Worm (Caenorhabditis elegans) whole organism, L2 larva: ENCODE measurements around the gene rap-1.

Experiments
- C34F6.9 ChIP-seq: fragments of 150-350 bp; optimal IDR thresholded peaks from 2 replicates; lab custom pipeline; 2014; ENCODE audit warnings: missing biosample characterization, missing genetic modification characterization
- F13H6.1 ChIP-seq: sonication (generic microtip); optimal IDR thresholded peaks from 2 replicates; lab custom pipeline; 2016; ENCODE audit warnings: missing genetic modification characterization, missing compliant biosample characterization
- Y55F3AM.14 ChIP-seq: fragments of 200-800 bp; sonication (Bioruptor generic); optimal IDR thresholded peaks from 2 replicates; lab custom pipeline; 2018; ENCODE audit warnings: mild to moderate bottlenecking, missing genetic modification characterization, missing compliant biosample characterization
- ZK546.5 ChIP-seq: sonication (generic microtip); optimal IDR thresholded peaks from 2 replicates; lab custom pipeline; 2017; ENCODE audit warnings: missing biosample characterization, missing genetic modification characterization
- alr-1 ChIP-seq: fragments of 150-350 bp; optimal IDR thresholded peaks from 2 replicates; lab custom pipeline; 2014; ENCODE audit warnings: missing biosample characterization, missing genetic modification characterization
- aly-2 ChIP-seq: fragments of 150-350 bp; optimal IDR thresholded peaks from 2 replicates; lab custom pipeline; 2014; ENCODE audit warnings: missing biosample characterization, missing genetic modification characterization
- ama-1 ChIP-seq: fragments of 150-350 bp; optimal IDR thresholded peaks from 2 replicates; lab custom pipeline; 2018; ENCODE audit warnings: inconsistent platforms
- ceh-16 ChIP-seq: fragments of 150-350 bp; optimal IDR thresholded peaks from 2 replicates; lab custom pipeline; 2014; ENCODE audit warnings: missing biosample characterization, missing genetic modification characterization
- ceh-82 ChIP-seq: fragments of 150-350 bp; optimal IDR thresholded peaks from 2 replicates; lab custom pipeline; 2014; ENCODE audit warnings: missing biosample characterization, missing genetic modification characterization
- crh-2 ChIP-seq: sonication (generic microtip); optimal IDR thresholded peaks from 2 replicates; lab custom pipeline; 2017; ENCODE audit warnings: missing biosample characterization, missing genetic modification characterization
- egl-27 ChIP-seq: sonication (generic microtip); optimal IDR thresholded peaks from 3 replicates; lab custom pipeline; 2017; ENCODE audit warnings: missing biosample characterization, missing genetic modification reagents, missing genetic modification characterization
- elt-1 ChIP-seq: fragments of 150-350 bp; optimal IDR thresholded peaks from 2 replicates; lab custom pipeline; 2014; ENCODE audit warnings: missing biosample characterization, missing genetic modification characterization
- elt-3 ChIP-seq: sonication (generic microtip); optimal IDR thresholded peaks from 2 replicates; lab custom pipeline; 2017; ENCODE audit warnings: missing biosample characterization, missing genetic modification characterization
- fos-1 ChIP-seq: fragments of 150-350 bp; optimal IDR thresholded peaks from 2 replicates; lab custom pipeline; 2014; ENCODE audit warnings: missing biosample characterization, missing genetic modification characterization
- gmeb-1 ChIP-seq: fragments of 150-350 bp; optimal IDR thresholded peaks from 2 replicates; lab custom pipeline; 2014; ENCODE audit warnings: missing biosample characterization, missing genetic modification characterization
- lin-11 ChIP-seq: fragments of 150-350 bp; sonication (generic microtip); optimal IDR thresholded peaks from 2 replicates; lab custom pipeline; 2014; ENCODE audit warnings: missing biosample characterization, missing genetic modification characterization, inconsistent platforms, mixed read lengths
- lin-13 ChIP-seq: fragments of 150-350 bp; optimal IDR thresholded peaks from 2 replicates; lab custom pipeline; 2014; ENCODE audit warnings: missing biosample characterization, missing genetic modification reagents, missing genetic modification characterization
- lin-39 ChIP-seq: fragments of 150-350 bp; optimal IDR thresholded peaks from 2 replicates; lab custom pipeline; 2014; ENCODE audit warnings: missing biosample characterization, missing genetic modification reagents, missing genetic modification characterization
- lsy-2 ChIP-seq, 2 experiments: fragments of 150-350 bp in 1 of 2; sonication (generic microtip) in 1 of 2; optimal IDR thresholded peaks; 2 replicates each; lab custom pipeline; 2014 to 2017; ENCODE audit warnings: missing biosample characterization in 2 of 2, missing genetic modification characterization in 2 of 2
- mab-5 ChIP-seq: fragments of 150-350 bp; optimal IDR thresholded peaks from 2 replicates; lab custom pipeline; 2014; ENCODE audit warnings: missing biosample characterization, missing genetic modification characterization
- mbf-1 ChIP-seq: sonication (generic microtip); optimal IDR thresholded peaks from 2 replicates; lab custom pipeline; 2017; ENCODE audit warnings: missing biosample characterization, missing genetic modification characterization
- mdl-1 ChIP-seq, 2 experiments: fragments of 150-350 bp in 1 of 2; sonication (generic microtip) in 1 of 2; optimal IDR thresholded peaks; 2 replicates each; lab custom pipeline; 2017; ENCODE audit warnings: missing biosample characterization in 2 of 2, missing genetic modification characterization in 2 of 2
- nhr-10 ChIP-seq: sonication (generic microtip); optimal IDR thresholded peaks from 2 replicates; lab custom pipeline; 2017; ENCODE audit warnings: missing biosample characterization, missing genetic modification characterization
- nhr-11 ChIP-seq: fragments of 150-350 bp; optimal IDR thresholded peaks from 2 replicates; lab custom pipeline; 2014; ENCODE audit warnings: missing biosample characterization, missing genetic modification characterization
- nhr-129 ChIP-seq: fragments of 150-350 bp; optimal IDR thresholded peaks from 2 replicates; lab custom pipeline; 2014; ENCODE audit warnings: missing biosample characterization, missing genetic modification characterization
- nhr-237 ChIP-seq: fragments of 150-350 bp; optimal IDR thresholded peaks from 2 replicates; lab custom pipeline; 2014; ENCODE audit warnings: missing biosample characterization, missing genetic modification characterization
- nhr-25 ChIP-seq: fragments of 150-350 bp; sonication (generic microtip); optimal IDR thresholded peaks from 3 replicates; lab custom pipeline; 2014; ENCODE audit warnings: missing biosample characterization, missing genetic modification characterization
- nhr-6 ChIP-seq: fragments of 150-350 bp; optimal IDR thresholded peaks from 2 replicates; lab custom pipeline; 2014; ENCODE audit warnings: missing biosample characterization, missing genetic modification characterization
- nhr-77 ChIP-seq: fragments of 150-350 bp; optimal IDR thresholded peaks from 2 replicates; lab custom pipeline; 2014; ENCODE audit warnings: missing biosample characterization, missing genetic modification characterization
- peb-1 ChIP-seq: fragments of 150-350 bp; optimal IDR thresholded peaks from 2 replicates; lab custom pipeline; 2014; ENCODE audit warnings: missing biosample characterization, missing genetic modification characterization
- sem-4 ChIP-seq: fragments of 150-350 bp; optimal IDR thresholded peaks from 2 replicates; lab custom pipeline; 2014; ENCODE audit warnings: missing biosample characterization, missing genetic modification reagents, missing genetic modification characterization
- skn-1 ChIP-seq: sonication (generic microtip); optimal IDR thresholded peaks from 2 replicates; lab custom pipeline; 2017; ENCODE audit warnings: missing biosample characterization, missing genetic modification characterization
- sma-3 ChIP-seq: sonication (generic microtip); optimal IDR thresholded peaks from 2 replicates; lab custom pipeline; 2016; ENCODE audit warnings: missing genetic modification reagents, missing genetic modification characterization, missing compliant biosample characterization
- sma-9 ChIP-seq, 2 experiments: fragments of 150-350 bp in 1 of 2; sonication (generic microtip) in 1 of 2; optimal IDR thresholded peaks; 2 replicates each; lab custom pipeline; 2014 to 2016; ENCODE audit warnings: missing genetic modification characterization in 2 of 2, mild to moderate bottlenecking in 1 of 2, missing biosample characterization in 1 of 2, missing compliant biosample characterization in 1 of 2, missing genetic modification reagents in 1 of 2, moderate library complexity in 1 of 2
- snpc-4 ChIP-seq: fragments of 150-350 bp; optimal IDR thresholded peaks from 2 replicates; lab custom pipeline; 2014; ENCODE audit warnings: missing biosample characterization, missing genetic modification characterization
- unc-39 ChIP-seq: fragments of 150-350 bp; optimal IDR thresholded peaks from 2 replicates; lab custom pipeline; 2014; ENCODE audit warnings: missing biosample characterization, missing genetic modification characterization
- unc-55 ChIP-seq: fragments of 150-350 bp; sonication (generic microtip); optimal IDR thresholded peaks from 3 replicates; lab custom pipeline; 2014; ENCODE audit warnings: missing biosample characterization, missing genetic modification reagents, missing genetic modification characterization
- zag-1 ChIP-seq: fragments of 150-350 bp; optimal IDR thresholded peaks from 2 replicates; lab custom pipeline; 2014; ENCODE audit warnings: missing biosample characterization, missing genetic modification characterization
- ztf-4 ChIP-seq: fragments of 150-350 bp; optimal IDR thresholded peaks from 2 replicates; lab custom pipeline; 2014; ENCODE audit warnings: missing biosample characterization, missing genetic modification characterization

The rap-1 gene

ce11 chrIV:8914187-8914586 lies 4.5 kb downstream of the rap-1 start:
- no peak for TF ChIP-seq nhr-6 (tag; lab: Kevin White, UChicago)
- peak; percentile 67 for TF ChIP-seq sma-3 (GFP tag; lab: Kevin White, UChicago)

ce11 chrIV:8906743-8907142 lies 11.9 kb downstream of the rap-1 start, which contains the start of gene C27B7.7:
Gene C27B7.7 (plus strand): TSS chrIV:8907043.
- TF ChIP-seq nhr-77 (tag; lab: Kevin White, UChicago), result no peak
- no peak for TF ChIP-seq F13H6.1

ce11 chrIV:8906164-8906563 lies 12.5 kb downstream of the rap-1 start, which contains the start of gene C27B7.6:
Gene C27B7.6 (minus strand): TSS chrIV:8906345.
- no peak for TF ChIP-seq ztf-4 (tag; lab: Kevin White, UChicago)
- no peak for TF ChIP-seq C34F6.9 (tag; lab: Kevin White, UChicago)
- TF ChIP-seq ama-1 (lab: Kevin White, UChicago), result no peak
- no peak for TF ChIP-seq alr-1 (tag; lab: Kevin White, UChicago)
- TF ChIP-seq nhr-11, result no peak
- no peak for TF ChIP-seq ZK546.5 (tag; lab: Kevin White, UChicago)
- TF ChIP-seq ceh-16, result no peak
- no peak for TF ChIP-seq fos-1 (tag; lab: Kevin White, UChicago)
- TF ChIP-seq egl-27 (tag; lab: Kevin White, UChicago), result no peak
- TF ChIP-seq unc-39 (tag; lab: Kevin White, UChicago), result no peak
- no peak for TF ChIP-seq crh-2 (tag; lab: Kevin White, UChicago)

- TF ChIP-seq lin-11 (tag; lab: Kevin White, UChicago) (no peak), sem-4 (tag; lab: Kevin White, UChicago) (no peak), sma-9 (GFP tag; optimal IDR thresholded peaks at IDR 0.05; lab: Kevin White, UChicago) (no peak), sma-9 (tag; optimal IDR thresholded peaks at IDR 0.05; lab: Kevin White, UChicago) (no peak), elt-3 (tag; lab: Kevin White, UChicago) (no peak), Y55F3AM.14 (no peak), snpc-4 (tag; lab: Kevin White, UChicago) (no peak), aly-2 (tag; lab: Kevin White, UChicago) (no peak), skn-1 (no peak)
These were observed 17.3 kb downstream of the rap-1 start, which contains the start of gene C27B7.5 for ce11 chrIV:8901346-8901745. Gene C27B7.5 (plus strand): TSS chrIV:8901646.

- peak; percentile 61 for TF ChIP-seq nhr-25
- TF ChIP-seq mab-5 (tag; lab: Kevin White, UChicago), result no peak
- peak; percentile 86 for TF ChIP-seq unc-55 (GFP tag; lab: Kevin White, UChicago)
- peak; percentile 63 for TF ChIP-seq fos-1 (tag; lab: Kevin White, UChicago)
- peak; percentile 39 for TF ChIP-seq nhr-10 (tag; lab: Kevin White, UChicago)
- no peak for TF ChIP-seq elt-3 (tag; lab: Kevin White, UChicago)
- TF ChIP-seq mdl-1 (tag; optimal IDR thresholded peaks at IDR 0.05; lab: Kevin White, UChicago), result no peak
- TF ChIP-seq unc-39 (tag; lab: Kevin White, UChicago), result no peak
- TF ChIP-seq sma-3 (GFP tag; lab: Kevin White, UChicago), result peak; percentile 36
- peak; percentile 52 for TF ChIP-seq snpc-4 (tag; lab: Kevin White, UChicago)
- no peak for TF ChIP-seq egl-27 (tag; lab: Kevin White, UChicago)
- no peak for TF ChIP-seq nhr-237
- no peak for TF ChIP-seq lin-39 (tag; lab: Kevin White, UChicago)
- no peak for TF ChIP-seq peb-1
- TF ChIP-seq elt-1, result no peak
- TF ChIP-seq nhr-129 (tag; lab: Kevin White, UChicago), result peak; percentile 64
- TF ChIP-seq C34F6.9 (tag; lab: Kevin White, UChicago), result peak; percentile 96
- TF ChIP-seq crh-2 (tag; lab: Kevin White, UChicago), result peak; percentile 80
- TF ChIP-seq ceh-82, result no peak
- TF ChIP-seq ztf-4 (tag; lab: Kevin White, UChicago), result no peak
- TF ChIP-seq F13H6.1, result peak; percentile 29
- no peak for TF ChIP-seq aly-2 (tag; lab: Kevin White, UChicago)
- TF ChIP-seq gmeb-1, result peak; percentile 46
- TF ChIP-seq lsy-2 (tag; optimal IDR thresholded peaks at IDR 0.05; lab: Kevin White, UChicago), result peak; percentile 30 to 72
- no peak for TF ChIP-seq zag-1
- TF ChIP-seq lin-13 (GFP tag; lab: Kevin White, UChicago), result peak; percentile 37
- TF ChIP-seq mbf-1 (tag; lab: Kevin White, UChicago), result no peak
These were observed 24.9 kb downstream of the rap-1 start, which contains the start of gene rad-54.L2 for ce11 chrIV:8893746-8894145. Gene rad-54.L2 (plus strand): TSS chrIV:8894077.
